Fruit fly (Drosophila melanogaster): ENCODE measurements around the gene CG42729.

DNA sequence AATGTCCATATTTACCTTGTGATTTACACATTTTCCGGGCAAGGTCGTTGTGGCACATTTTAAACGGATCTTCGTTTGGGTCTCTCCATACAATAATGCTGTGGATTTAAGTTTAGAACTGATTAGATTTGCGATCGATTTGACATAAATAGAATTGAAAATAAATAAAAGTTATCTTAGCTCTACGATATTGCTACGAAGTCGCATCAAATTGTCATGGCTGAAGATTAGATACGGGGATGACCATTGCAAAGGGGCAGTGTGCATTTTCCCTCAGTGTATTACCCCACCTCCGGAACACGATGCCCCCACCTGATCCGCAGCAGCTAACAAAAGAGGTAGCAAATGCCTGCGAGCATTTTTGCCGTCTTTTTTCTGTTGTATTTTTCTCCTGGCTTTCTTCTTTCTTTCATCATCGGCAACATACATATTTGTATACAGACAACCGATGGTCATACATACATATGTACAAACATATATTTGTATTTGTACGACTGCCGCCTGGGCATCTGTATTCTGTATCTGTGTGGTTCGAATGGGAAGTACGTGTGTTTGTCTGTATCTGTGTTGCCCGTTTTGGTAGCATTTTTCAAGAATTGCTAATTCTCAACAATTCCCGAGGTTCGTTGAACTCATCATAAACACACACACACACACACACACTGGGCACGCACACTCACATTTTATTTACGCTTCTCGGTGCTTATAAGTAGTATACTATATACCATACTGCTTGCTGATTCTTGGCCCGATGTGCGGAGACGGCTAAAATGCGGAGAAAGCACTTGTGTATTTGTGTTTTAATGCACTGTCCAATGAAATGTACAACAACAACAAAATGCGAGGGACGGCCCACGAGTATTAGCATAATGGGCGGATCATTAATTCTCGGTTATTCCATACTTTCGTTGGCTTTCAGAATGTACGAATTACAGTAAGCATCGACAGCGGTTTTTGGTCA lies 17.4 kb upstream of the CG42729 start:
- TF ChIP-seq Pif1B (GFP tag; optimal IDR thresholded peaks at IDR 0.05) (no peak), Pif1A (GFP tag; optimal IDR thresholded peaks at IDR 0.05) (peak; percentile 20), gl (tag; optimal IDR thresholded peaks at IDR 0.05) (no peak), EcR (GFP tag; optimal IDR thresholded peaks at IDR 0.05) (peak; percentile 72)

All from whole organism, pupa.